Worm (Caenorhabditis elegans) whole organism, L4/young adult: ENCODE data around the gene F39F10.3.

Experiments
- W03F9.2 ChIP-seq: fragments of 150-350 bp; optimal IDR thresholded peaks from 2 replicates; lab custom pipeline; 2014; ENCODE audit warnings: missing biosample characterization, missing genetic modification characterization
- dao-5 ChIP-seq: sonication (generic microtip); optimal IDR thresholded peaks from 2 replicates; lab custom pipeline; 2016; ENCODE audit warnings: missing genotype, missing genetic modification characterization, moderate library complexity, missing compliant biosample characterization

DNA sequence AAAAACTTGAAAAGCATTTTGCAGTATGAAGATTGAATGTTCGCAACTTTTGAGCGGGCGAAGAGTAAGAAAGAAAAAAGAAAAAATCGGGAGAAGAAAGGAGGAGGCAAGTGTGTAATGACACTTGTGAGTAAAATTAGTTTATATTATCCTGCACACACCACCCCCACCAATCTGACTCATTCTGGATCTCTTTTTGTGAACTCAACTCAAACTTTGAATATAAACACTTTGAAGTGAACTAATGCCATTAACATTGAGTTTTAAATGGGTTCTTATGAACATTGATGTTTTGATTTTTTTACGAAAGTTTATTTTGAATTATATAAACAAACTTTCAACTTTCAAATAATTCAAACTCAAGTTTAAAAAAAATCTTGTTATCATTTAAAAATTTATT is 46.9 kb upstream of the F39F10.3 start, which contains the start of gene F41G4.8:
- no peak for TF ChIP-seq W03F9.2
- TF ChIP-seq dao-5 = no peak
